Worm (Caenorhabditis elegans): ENCODE measurements around the gene R11D1.2.

ce11 chrV:12701613-12702012 is 6.8 kb upstream of the R11D1.2 start:
- TF ChIP-seq dpl-1 (GFP tag; optimal IDR thresholded peaks at IDR 0.05) (no peak), B0019.2 (GFP tag; conservative IDR thresholded peaks at IDR 0.05) (no peak), nfya-2 (GFP tag; IDR thresholded peaks at IDR 0.05) (no peak), F23B12.7 (tag; optimal IDR thresholded peaks at IDR 0.05; ENCODE audit: insufficient read depth) (no peak), ceh-40 (GFP tag; IDR thresholded peaks at IDR 0.05) (no peak), madf-8 (GFP tag; conservative IDR thresholded peaks at IDR 0.05) (no peak), sptf-2 (GFP tag; optimal IDR thresholded peaks at IDR 0.05) (no peak), sea-2 (GFP tag; IDR thresholded peaks at IDR 0.05) (no peak), unc-62 (GFP tag; optimal IDR thresholded peaks at IDR 0.05) (no peak), T26A5.8 (tag; optimal IDR thresholded peaks at IDR 0.05) (no peak), snpc-1.1 (tag; optimal IDR thresholded peaks at IDR 0.05; ENCODE audit: insufficient read depth) (no peak), F49E8.2 (tag; optimal IDR thresholded peaks at IDR 0.05; ENCODE audit: insufficient read depth) (no peak), athp-1 (tag; optimal IDR thresholded peaks at IDR 0.05) (no peak)
